Worm (Caenorhabditis elegans) whole organism, L1 larva: ENCODE measurements around the gene R04B5.7.

ENCODE experiments used
- C04F5.9 ChIP-seq: sonication (generic microtip); optimal IDR thresholded peaks from 2 replicates; lab custom pipeline; 2016; ENCODE audit warnings: missing genetic modification characterization, missing compliant biosample characterization
- F16B12.6 ChIP-seq: fragments of 150-350 bp; optimal IDR thresholded peaks from 2 replicates; lab custom pipeline; 2014; ENCODE audit warnings: missing biosample characterization, missing genetic modification characterization
- alr-1 ChIP-seq: fragments of 200-800 bp; sonication (Bioruptor generic); optimal IDR thresholded peaks from 2 replicates; lab custom pipeline; 2018; ENCODE audit warnings: borderline replicate concordance, mild to moderate bottlenecking, missing genetic modification characterization, missing compliant biosample characterization
- blmp-1 ChIP-seq: fragments of 150-350 bp; optimal IDR thresholded peaks from 2 replicates; lab custom pipeline; 2014; ENCODE audit warnings: missing biosample characterization, missing genetic modification characterization
- ceh-63 ChIP-seq: fragments of 200-800 bp; sonication (Bioruptor generic); optimal IDR thresholded peaks from 2 replicates; lab custom pipeline; 2018; ENCODE audit warnings: mild to moderate bottlenecking, missing genetic modification characterization, missing compliant biosample characterization
- ceh-8 ChIP-seq: fragments of 200-800 bp; sonication (Bioruptor generic); optimal IDR thresholded peaks from 2 replicates; lab custom pipeline; 2018; ENCODE audit warnings: mild to moderate bottlenecking, missing genetic modification characterization, moderate library complexity, missing compliant biosample characterization
- ceh-88 ChIP-seq: fragments of 200-800 bp; sonication (Bioruptor generic); IDR thresholded peaks from 2 replicates; pipeline ENCODE4 v1.3.6; 2022; ENCODE audit warnings: missing genetic modification characterization, missing compliant biosample characterization
- ces-1 ChIP-seq: fragments of 150-350 bp; optimal IDR thresholded peaks from 2 replicates; lab custom pipeline; 2014; ENCODE audit warnings: missing biosample characterization, missing genetic modification reagents, missing genetic modification characterization
- dpl-1 ChIP-seq, 3 experiments: fragments of 150-350 bp in 2 of 3; sonication (generic microtip) in 1 of 3; optimal IDR thresholded peaks; 2 replicates each; lab custom pipeline; 2014 to 2017; ENCODE audit warnings: missing biosample characterization in 3 of 3, missing genetic modification characterization in 3 of 3, missing genetic modification reagents in 3 of 3
- efl-1 ChIP-seq, 4 experiments: fragments of 150-350 bp; optimal IDR thresholded peaks in 3 of 4; peaks in 1 of 4; 1 replicate in 1 of 4; 2 replicates in 3 of 4; lab custom pipeline; 2014; ENCODE audit warnings: missing biosample characterization in 2 of 4, missing genetic modification characterization in 2 of 4, missing genetic modification reagents in 2 of 4
- egl-27 ChIP-seq, 2 experiments: fragments of 150-350 bp in 1 of 2; sonication (generic microtip); optimal IDR thresholded peaks; 3 replicates each; lab custom pipeline; 2017 to 2018; ENCODE audit warnings: missing biosample characterization in 2 of 2, missing genetic modification characterization in 2 of 2, missing genetic modification reagents in 2 of 2
- elt-2 ChIP-seq: sonication (generic microtip); optimal IDR thresholded peaks from 2 replicates; lab custom pipeline; 2016; ENCODE audit warnings: missing genetic modification characterization, mild to moderate bottlenecking, inconsistent platforms, missing compliant biosample characterization, missing genetic modification reagents
- elt-3 ChIP-seq, 6 experiments: fragments of 150-350 bp in 1 of 6; sonication (generic microtip); optimal IDR thresholded peaks; 2 replicates each; lab custom pipeline; 2017 to 2018; ENCODE audit warnings: missing biosample characterization in 6 of 6, missing genetic modification characterization in 6 of 6, inconsistent platforms in 1 of 6
- fkh-8 ChIP-seq: sonication (generic microtip); optimal IDR thresholded peaks from 2 replicates; lab custom pipeline; 2016; ENCODE audit warnings: mild to moderate bottlenecking, missing genetic modification characterization, missing compliant biosample characterization
- fos-1 ChIP-seq: fragments of 150-350 bp; optimal IDR thresholded peaks from 2 replicates; lab custom pipeline; 2014; ENCODE audit warnings: missing biosample characterization, missing genetic modification characterization
- grh-1 ChIP-seq: fragments of 200-800 bp; sonication (Bioruptor generic); IDR thresholded peaks from 2 replicates; pipeline ENCODE4 v1.3.6; 2022; ENCODE audit warnings: missing genetic modification reagents, missing genetic modification characterization, missing compliant biosample characterization
- hpl-2 ChIP-seq: fragments of 150-350 bp; optimal IDR thresholded peaks from 2 replicates; lab custom pipeline; 2014; ENCODE audit warnings: missing biosample characterization, missing genetic modification reagents, missing genetic modification characterization
- jun-1 ChIP-seq: fragments of 150-350 bp; optimal IDR thresholded peaks from 2 replicates; lab custom pipeline; 2014; ENCODE audit warnings: missing biosample characterization, missing genetic modification reagents, missing genetic modification characterization
- lin-13 ChIP-seq: fragments of 150-350 bp; optimal IDR thresholded peaks from 2 replicates; lab custom pipeline; 2014; ENCODE audit warnings: missing biosample characterization, missing genetic modification reagents, missing genetic modification characterization
- lin-14 ChIP-seq: fragments of 200-800 bp; sonication (Bioruptor generic); optimal IDR thresholded peaks from 2 replicates; lab custom pipeline; 2018; ENCODE audit warnings: mild to moderate bottlenecking, missing genetic modification characterization, moderate library complexity, missing compliant biosample characterization
- lin-35 ChIP-seq, 2 experiments: fragments of 150-350 bp; optimal IDR thresholded peaks; 2 replicates each; lab custom pipeline; 2014; ENCODE audit warnings: missing biosample characterization in 2 of 2, missing genetic modification characterization in 2 of 2, missing genetic modification reagents in 2 of 2
- lin-39 ChIP-seq: fragments of 150-350 bp; optimal IDR thresholded peaks from 2 replicates; lab custom pipeline; 2014; ENCODE audit warnings: missing biosample characterization, missing genetic modification reagents, missing genetic modification characterization
- lsy-2 ChIP-seq, 2 experiments: fragments of 150-350 bp; optimal IDR thresholded peaks; 2 replicates each; lab custom pipeline; 2014; ENCODE audit warnings: missing biosample characterization in 2 of 2, missing genetic modification characterization in 2 of 2
- mep-1 ChIP-seq: fragments of 150-350 bp; optimal IDR thresholded peaks from 2 replicates; lab custom pipeline; 2014; ENCODE audit warnings: missing biosample characterization, missing genetic modification characterization
- nhr-11 ChIP-seq: fragments of 150-350 bp; optimal IDR thresholded peaks from 2 replicates; lab custom pipeline; 2014; ENCODE audit warnings: missing biosample characterization, missing genetic modification characterization
- nhr-20 ChIP-seq: sonication (generic microtip); optimal IDR thresholded peaks from 2 replicates; lab custom pipeline; 2016; ENCODE audit warnings: mild to moderate bottlenecking, missing genetic modification characterization, missing compliant biosample characterization
- nhr-71 ChIP-seq: sonication (generic microtip); optimal IDR thresholded peaks from 2 replicates; lab custom pipeline; 2016; ENCODE audit warnings: mild to moderate bottlenecking, missing genetic modification characterization, moderate library complexity, missing compliant biosample characterization
- nhr-77 ChIP-seq: fragments of 150-350 bp; optimal IDR thresholded peaks from 2 replicates; lab custom pipeline; 2014; ENCODE audit warnings: missing biosample characterization, missing genetic modification characterization
- nhr-85 ChIP-seq: sonication (generic microtip); peaks from one replicate; lab custom pipeline; 2016; ENCODE audit warnings: missing genetic modification characterization, inconsistent platforms, missing compliant biosample characterization
- pag-3 ChIP-seq: sonication (generic microtip); optimal IDR thresholded peaks from 2 replicates; lab custom pipeline; 2017; ENCODE audit warnings: missing genetic modification characterization, mild to moderate bottlenecking, missing compliant biosample characterization, antibody characterized with exemption, borderline replicate concordance; ENCODE audit not compliant: insufficient read depth
- rnt-1 ChIP-seq: sonication (generic microtip); optimal IDR thresholded peaks from 2 replicates; lab custom pipeline; 2016; ENCODE audit warnings: mild to moderate bottlenecking, missing genetic modification characterization, moderate library complexity, missing compliant biosample characterization
- skn-1 ChIP-seq: fragments of 150-350 bp; optimal IDR thresholded peaks from 2 replicates; lab custom pipeline; 2014; ENCODE audit warnings: missing biosample characterization, missing genetic modification characterization
- snpc-4 ChIP-seq: fragments of 150-350 bp; optimal IDR thresholded peaks from 2 replicates; lab custom pipeline; 2014; ENCODE audit warnings: missing biosample characterization, missing genetic modification characterization
- snu-23 ChIP-seq: sonication (generic microtip); optimal IDR thresholded peaks from 2 replicates; lab custom pipeline; 2016; ENCODE audit warnings: missing genetic modification characterization, missing compliant biosample characterization
- sptf-1 ChIP-seq: fragments of 150-350 bp; optimal IDR thresholded peaks from 2 replicates; lab custom pipeline; 2014; ENCODE audit warnings: missing biosample characterization, missing genetic modification characterization
- sup-37 ChIP-seq: fragments of 200-800 bp; sonication (Bioruptor generic); optimal IDR thresholded peaks from 2 replicates; lab custom pipeline; 2018; ENCODE audit warnings: mild to moderate bottlenecking, missing genetic modification characterization, missing compliant biosample characterization
- swsn-7 ChIP-seq: sonication (generic microtip); optimal IDR thresholded peaks from 2 replicates; lab custom pipeline; 2016; ENCODE audit warnings: missing genetic modification characterization, missing compliant biosample characterization
- unc-62 ChIP-seq: fragments of 150-350 bp; optimal IDR thresholded peaks from 2 replicates; lab custom pipeline; 2014; ENCODE audit warnings: missing biosample characterization, missing genetic modification reagents, missing genetic modification characterization
- unc-86 ChIP-seq: sonication (generic microtip); optimal IDR thresholded peaks from 2 replicates; lab custom pipeline; 2016; ENCODE audit warnings: missing genetic modification characterization, missing compliant biosample characterization
- zag-1 ChIP-seq: fragments of 150-350 bp; optimal IDR thresholded peaks from 2 replicates; lab custom pipeline; 2014; ENCODE audit warnings: missing biosample characterization, missing genetic modification characterization
- zip-4 ChIP-seq: fragments of 200-800 bp; sonication (Bioruptor generic); optimal IDR thresholded peaks from 2 replicates; lab custom pipeline; 2018; ENCODE audit warnings: mild to moderate bottlenecking, missing genetic modification characterization, moderate library complexity, missing compliant biosample characterization
- ztf-11 ChIP-seq, 2 experiments: sonication (generic microtip); optimal IDR thresholded peaks; 2 replicates each; lab custom pipeline; 2016 to 2017; ENCODE audit warnings: missing genetic modification characterization in 2 of 2, missing biosample characterization in 1 of 2, missing compliant biosample characterization in 1 of 2

Gene R04B5.7

ce11 chrV:10064221-10064620 lies 26.1 kb downstream of the R04B5.7 start, which contains the start of gene fipr-13:
TSS of gene fipr-13 (plus strand) at chrV:10064521.
- no peak for TF ChIP-seq jun-1 (tag; lab: Kevin White, UChicago)
- no peak for TF ChIP-seq nhr-85
- no peak for TF ChIP-seq nhr-11 (tag; lab: Kevin White, UChicago)
- no peak for TF ChIP-seq egl-27 (tag; optimal IDR thresholded peaks at IDR 0.05; lab: Kevin White, UChicago)
- no peak for TF ChIP-seq nhr-20 (tag; lab: Kevin White, UChicago)
- no peak for TF ChIP-seq nhr-77
- TF ChIP-seq zip-4 (GFP tag; lab: Kevin White, UChicago), result no peak
- TF ChIP-seq lin-13 (GFP tag; lab: Kevin White, UChicago), result no peak
- TF ChIP-seq swsn-7 (tag; lab: Kevin White, UChicago), result no peak
- no peak for TF ChIP-seq zag-1 (tag; lab: Kevin White, UChicago)
- no peak for TF ChIP-seq nhr-71
- no peak for TF ChIP-seq snpc-4
- no peak for TF ChIP-seq sup-37 (GFP tag; lab: Kevin White, UChicago)
- no peak for TF ChIP-seq grh-1 (GFP tag; lab: Robert Waterston, UW)

ce11 chrV:10060039-10060438 lies 30.3 kb downstream of the R04B5.7 start:
- TF ChIP-seq fkh-8 (tag; lab: Kevin White, UChicago) (no peak), pag-3 (tag; lab: Kevin White, UChicago) (peak; percentile 49), lin-39 (peak; percentile 41), lsy-2 (tag; optimal IDR thresholded peaks at IDR 0.05; lab: Kevin White, UChicago) (peak in 1 of 2 experiments; percentile 27), rnt-1 (peak; percentile 57), lin-35 (GFP tag; optimal IDR thresholded peaks at IDR 0.05; lab: Kevin White, UChicago) (no peak), lin-14 (GFP tag; lab: Kevin White, UChicago) (peak; percentile 51), nhr-71 (peak; percentile 36), snu-23 (GFP tag; lab: Kevin White, UChicago) (peak; percentile 7)

DNA sequence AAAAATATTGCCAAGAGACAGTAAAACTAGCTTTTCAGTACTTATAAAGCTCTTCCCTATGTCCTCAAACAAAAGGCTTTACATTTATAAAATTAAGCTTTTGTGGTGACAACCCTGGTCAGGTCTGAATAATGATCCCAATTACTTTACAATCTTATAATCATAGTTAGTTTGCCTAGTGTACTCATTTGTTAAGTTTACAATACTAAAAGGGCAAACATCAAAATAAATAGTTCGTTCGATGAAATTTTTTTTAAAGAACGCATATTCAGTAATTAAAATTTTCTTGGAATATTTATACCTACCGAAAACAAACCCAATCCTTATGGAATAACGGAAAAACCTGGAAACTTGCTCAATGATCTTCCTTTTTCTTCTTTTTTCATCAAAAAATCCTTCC lies 31.6 kb downstream of the R04B5.7 start:
- TF ChIP-seq unc-62 (GFP tag; lab: Kevin White, UChicago) (no peak), alr-1 (no peak), rnt-1 (no peak), unc-86 (no peak), swsn-7 (tag; lab: Kevin White, UChicago) (no peak), ztf-11 (tag; optimal IDR thresholded peaks at IDR 0.05; lab: Kevin White, UChicago) (no peak), lin-14 (GFP tag; lab: Kevin White, UChicago) (no peak), nhr-71 (no peak), zip-4 (GFP tag; lab: Kevin White, UChicago) (no peak), ceh-8 (no peak), F16B12.6 (tag; lab: Kevin White, UChicago) (no peak), sptf-1 (tag; lab: Kevin White, UChicago) (no peak), hpl-2 (GFP tag; lab: Kevin White, UChicago) (no peak), elt-3 (tag; optimal IDR thresholded peaks at IDR 0.05; lab: Kevin White, UChicago) (no peak), ces-1 (GFP tag; lab: Kevin White, UChicago) (no peak), egl-27 (tag; optimal IDR thresholded peaks at IDR 0.05; lab: Kevin White, UChicago) (no peak), ceh-63 (GFP tag; lab: Kevin White, UChicago) (no peak)

DNA sequence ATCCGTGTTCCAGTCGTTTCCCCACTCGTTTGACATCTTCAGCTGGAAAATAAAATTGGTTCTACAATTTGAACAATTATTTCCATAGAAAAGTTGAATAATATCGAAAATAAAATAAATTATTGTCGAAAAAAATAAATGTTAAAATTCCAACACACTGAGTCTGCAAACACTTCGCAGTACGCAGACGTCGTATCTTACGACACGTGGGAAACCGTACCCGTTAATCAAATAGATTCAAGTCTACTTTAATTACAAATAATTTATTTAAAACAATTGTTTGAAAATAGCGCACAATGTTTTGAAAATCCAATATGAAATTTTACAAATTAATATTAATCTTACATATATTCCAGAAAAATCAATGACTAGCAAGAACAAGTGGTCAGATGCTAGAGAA lies 35.5 kb downstream of the R04B5.7 start, which contains the start of gene yif-1:
TSS of gene yif-1 (minus strand) at position 42 of the 400 bp plus-strand sequence.
- peak; percentile 11 for TF ChIP-seq skn-1 (tag; lab: Kevin White, UChicago)
- TF ChIP-seq elt-2 (tag; lab: Kevin White, UChicago), result no peak
- TF ChIP-seq zip-4 (GFP tag; lab: Kevin White, UChicago), result no peak
- peak in 2 of 3 experiments; percentile 30 to 54 for TF ChIP-seq dpl-1 (GFP tag; optimal IDR thresholded peaks at IDR 0.05; lab: Kevin White, UChicago)
- peak; percentile 15 for TF ChIP-seq nhr-20 (tag; lab: Kevin White, UChicago)
- TF ChIP-seq blmp-1 (tag; lab: Kevin White, UChicago), result peak; percentile 19
- TF ChIP-seq F16B12.6 (tag; lab: Kevin White, UChicago), result peak; percentile 82
- TF ChIP-seq fos-1, result no peak
- peak; percentile 15 for TF ChIP-seq lin-14 (GFP tag; lab: Kevin White, UChicago)
- TF ChIP-seq nhr-71, result peak; percentile 43
- TF ChIP-seq nhr-85, result no peak
- no peak for TF ChIP-seq alr-1
- TF ChIP-seq ceh-88 (GFP tag; lab: Robert Waterston, UW), result no peak
- peak; percentile 58 for TF ChIP-seq mep-1 (tag; lab: Kevin White, UChicago)
- TF ChIP-seq lsy-2 (tag; optimal IDR thresholded peaks at IDR 0.05; lab: Kevin White, UChicago), result peak; percentile 58 to 93
- no peak for TF ChIP-seq C04F5.9
- peak; percentile 23 to 34 for TF ChIP-seq efl-1 (optimal IDR thresholded peaks at IDR 0.05; lab: Kevin White, UChicago)
- peak; percentile 31 to 90 for TF ChIP-seq efl-1 (GFP tag; optimal IDR thresholded peaks at IDR 0.05 in 1 of 2; lab: Kevin White, UChicago)
- TF ChIP-seq snu-23 (GFP tag; lab: Kevin White, UChicago), result peak; percentile 24
